Worm (Caenorhabditis elegans): ENCODE data around the gene rod-1.

The rod-1 gene

ce11 chrIV:7507841-7508509 lies 29.7 kb downstream of the rod-1 start, which contains the start of the genes vdac-1 and R05G6.5 (continued):
- TF ChIP-seq ceh-100 (GFP tag; IDR thresholded peaks at IDR 0.05) (0 out of 2 replicates have a peak, but pooled peaks have one; percentile 40), F22D6.2 (tag; optimal IDR thresholded peaks at IDR 0.05) (no peak), sdz-38 (tag; optimal IDR thresholded peaks at IDR 0.05) (no peak), F37B4.10 (GFP tag; IDR thresholded peaks at IDR 0.05) (no peak), madf-8 (GFP tag; conservative IDR thresholded peaks at IDR 0.05) (no peak), xnd-1 (tag; optimal IDR thresholded peaks at IDR 0.05) (no peak), nhr-27 (tag; optimal IDR thresholded peaks at IDR 0.05) (no peak), let-607 (tag; optimal IDR thresholded peaks at IDR 0.05) (peak; percentile 75 to 78), B0035.1 (tag; optimal IDR thresholded peaks at IDR 0.05) (no peak), rec-8 (tag; optimal IDR thresholded peaks at IDR 0.05) (no peak), nfyb-1 (GFP tag; IDR thresholded peaks at IDR 0.05) (peak; percentile 44; the same call in 1 of the 2 replicates), F39B2.1 (GFP tag; IDR thresholded peaks at IDR 0.05) (no peak), hrde-1 (tag; optimal IDR thresholded peaks at IDR 0.05; ENCODE audit: borderline replicate concordance) (no peak), pha-4 (tag; optimal IDR thresholded peaks at IDR 0.05) (no peak), efl-1 (GFP tag; optimal IDR thresholded peaks at IDR 0.05) (no peak), F57A8.1 (GFP tag; optimal IDR thresholded peaks at IDR 0.05) (no peak), K11D2.4 (GFP tag; IDR thresholded peaks at IDR 0.05) (peak; percentile 54; the same call in 1 of the 2 replicates), unc-62 (GFP tag; optimal IDR thresholded peaks at IDR 0.05) (no peak), mxl-1 (tag; optimal IDR thresholded peaks at IDR 0.05) (no peak), egl-44 (GFP tag; IDR thresholded peaks at IDR 0.05) (no peak), repo-1 (tag; optimal IDR thresholded peaks at IDR 0.05) (peak; percentile 45), bed-2 (GFP tag; IDR thresholded peaks at IDR 0.05) (no peak), F49E8.2 (tag; optimal IDR thresholded peaks at IDR 0.05; ENCODE audit: insufficient read depth) (no peak), zim-3 (tag; optimal IDR thresholded peaks at IDR 0.05) (no peak), ZK185.1 (tag; optimal IDR thresholded peaks at IDR 0.05; ENCODE audit: poor library complexity, severe bottlenecking) (no peak), dpl-1 (GFP tag; optimal IDR thresholded peaks at IDR 0.05) (peak; percentile 16), ceh-27 (GFP tag; optimal IDR thresholded peaks at IDR 0.05) (peak; percentile 79), somi-1 (GFP tag; optimal IDR thresholded peaks at IDR 0.05) (peak; percentile 65), snpc-1.3 (tag; optimal IDR thresholded peaks at IDR 0.05; ENCODE audit: insufficient read depth) (no peak), C06A6.2 (GFP tag; conservative IDR thresholded peaks at IDR 0.05) (no peak), tlf-1 (GFP tag; optimal IDR thresholded peaks at IDR 0.05) (no peak), nhr-120 (GFP tag; IDR thresholded peaks at IDR 0.05) (no peak), Y67H2A.10 (GFP tag; conservative IDR thresholded peaks at IDR 0.05) (no peak; the same call in 1 of the 2 replicates), tbp1 (GFP tag; optimal IDR thresholded peaks at IDR 0.05) (peak; percentile 55), hmg-1.2 (GFP tag; IDR thresholded peaks at IDR 0.05) (peak; percentile 92), hsf-1 (GFP tag; IDR thresholded peaks at IDR 0.05) (0 out of 2 replicates have a peak, but pooled peaks have one; percentile 54), F23B12.7 (tag; optimal IDR thresholded peaks at IDR 0.05; ENCODE audit: insufficient read depth) (peak; percentile 25), snpc-1.1 (tag; optimal IDR thresholded peaks at IDR 0.05; ENCODE audit: insufficient read depth) (no peak), F55B11.4 (tag; optimal IDR thresholded peaks at IDR 0.05; ENCODE audit: borderline replicate concordance, insufficient read depth) (no peak), F57C9.4 (tag; optimal IDR thresholded peaks at IDR 0.05) (no peak), T26A5.8 (tag; optimal IDR thresholded peaks at IDR 0.05) (no peak), rcor-1 (GFP tag; IDR thresholded peaks at IDR 0.05) (peak; percentile 39; the same call in 1 of the 2 replicates), die-1 (tag; optimal IDR thresholded peaks at IDR 0.05) (peak; percentile 16), mcd-1 (GFP tag; IDR thresholded peaks at IDR 0.05) (peak; percentile 75), ztf-6 (GFP tag; IDR thresholded peaks at IDR 0.05) (no peak), F33H1.4 (GFP tag; IDR thresholded peaks at IDR 0.05) (no peak)

All from whole organism, young adult.